Worm (Caenorhabditis elegans) whole organism, L1 larva: ENCODE data around the gene rrc-1.

ENCODE experiments used
- C16A3.4 ChIP-seq: fragments of 150-350 bp; optimal IDR thresholded peaks from 2 replicates; lab custom pipeline; 2014; ENCODE audit warnings: missing biosample characterization, missing genetic modification characterization
- C34B4.2 ChIP-seq: sonication (generic microtip); optimal IDR thresholded peaks from 2 replicates; lab custom pipeline; 2017; ENCODE audit warnings: mild to moderate bottlenecking, missing genetic modification characterization, missing compliant biosample characterization
- F16B12.6 ChIP-seq: fragments of 150-350 bp; optimal IDR thresholded peaks from 2 replicates; lab custom pipeline; 2014; ENCODE audit warnings: missing biosample characterization, missing genetic modification characterization
- blmp-1 ChIP-seq: fragments of 150-350 bp; optimal IDR thresholded peaks from 2 replicates; lab custom pipeline; 2014; ENCODE audit warnings: missing biosample characterization, missing genetic modification characterization
- ceh-63 ChIP-seq: fragments of 200-800 bp; sonication (Bioruptor generic); optimal IDR thresholded peaks from 2 replicates; lab custom pipeline; 2018; ENCODE audit warnings: mild to moderate bottlenecking, missing genetic modification characterization, missing compliant biosample characterization
- ceh-8 ChIP-seq: fragments of 200-800 bp; sonication (Bioruptor generic); optimal IDR thresholded peaks from 2 replicates; lab custom pipeline; 2018; ENCODE audit warnings: mild to moderate bottlenecking, missing genetic modification characterization, moderate library complexity, missing compliant biosample characterization
- ceh-82 ChIP-seq, 3 experiments: fragments of 150-350 bp in 1 of 3; sonication (generic microtip) in 2 of 3; optimal IDR thresholded peaks; 2 replicates each; lab custom pipeline; 2014 to 2017; ENCODE audit warnings: missing biosample characterization in 3 of 3, missing genetic modification characterization in 3 of 3
- ceh-88 ChIP-seq: fragments of 200-800 bp; sonication (Bioruptor generic); IDR thresholded peaks from 2 replicates; pipeline ENCODE4 v1.3.6; 2022; ENCODE audit warnings: missing genetic modification characterization, missing compliant biosample characterization
- ces-1 ChIP-seq: fragments of 150-350 bp; optimal IDR thresholded peaks from 2 replicates; lab custom pipeline; 2014; ENCODE audit warnings: missing biosample characterization, missing genetic modification reagents, missing genetic modification characterization
- dpl-1 ChIP-seq, 3 experiments: fragments of 150-350 bp in 2 of 3; sonication (generic microtip) in 1 of 3; optimal IDR thresholded peaks; 2 replicates each; lab custom pipeline; 2014 to 2017; ENCODE audit warnings: missing biosample characterization in 3 of 3, missing genetic modification characterization in 3 of 3, missing genetic modification reagents in 3 of 3
- dsc-1 ChIP-seq: sonication (generic microtip); optimal IDR thresholded peaks from 2 replicates; lab custom pipeline; 2016; ENCODE audit warnings: mild to moderate bottlenecking, missing genetic modification characterization, missing compliant biosample characterization
- efl-1 ChIP-seq, 4 experiments: fragments of 150-350 bp; optimal IDR thresholded peaks in 3 of 4; peaks in 1 of 4; 1 replicate in 1 of 4; 2 replicates in 3 of 4; lab custom pipeline; 2014; ENCODE audit warnings: missing biosample characterization in 2 of 4, missing genetic modification characterization in 2 of 4, missing genetic modification reagents in 2 of 4
- egl-13 ChIP-seq: sonication (generic microtip); optimal IDR thresholded peaks from 2 replicates; lab custom pipeline; 2016; ENCODE audit warnings: missing genotype, missing genetic modification reagents, missing genetic modification characterization, missing compliant biosample characterization
- elt-2 ChIP-seq: sonication (generic microtip); optimal IDR thresholded peaks from 2 replicates; lab custom pipeline; 2016; ENCODE audit warnings: missing genetic modification characterization, mild to moderate bottlenecking, inconsistent platforms, missing compliant biosample characterization, missing genetic modification reagents
- elt-3 ChIP-seq, 6 experiments: fragments of 150-350 bp in 1 of 6; sonication (generic microtip); optimal IDR thresholded peaks; 2 replicates each; lab custom pipeline; 2017 to 2018; ENCODE audit warnings: missing biosample characterization in 6 of 6, missing genetic modification characterization in 6 of 6, inconsistent platforms in 1 of 6
- fkh-10 ChIP-seq: sonication (generic microtip); optimal IDR thresholded peaks from 2 replicates; lab custom pipeline; 2017; ENCODE audit warnings: missing biosample characterization, missing genetic modification reagents, missing genetic modification characterization
- fos-1 ChIP-seq: fragments of 150-350 bp; optimal IDR thresholded peaks from 2 replicates; lab custom pipeline; 2014; ENCODE audit warnings: missing biosample characterization, missing genetic modification characterization
- grh-1 ChIP-seq: fragments of 200-800 bp; sonication (Bioruptor generic); IDR thresholded peaks from 2 replicates; pipeline ENCODE4 v1.3.6; 2022; ENCODE audit warnings: missing genetic modification reagents, missing genetic modification characterization, missing compliant biosample characterization
- irx-1 ChIP-seq: sonication (generic microtip); optimal IDR thresholded peaks from 2 replicates; lab custom pipeline; 2016; ENCODE audit warnings: missing genetic modification characterization, missing compliant biosample characterization
- isw-1 ChIP-seq: fragments of 200-800 bp; sonication (Bioruptor generic); IDR thresholded peaks from 2 replicates; pipeline ENCODE4 v1.3.6; 2022; ENCODE audit warnings: missing genetic modification characterization, missing compliant biosample characterization
- lin-14 ChIP-seq: fragments of 200-800 bp; sonication (Bioruptor generic); optimal IDR thresholded peaks from 2 replicates; lab custom pipeline; 2018; ENCODE audit warnings: mild to moderate bottlenecking, missing genetic modification characterization, moderate library complexity, missing compliant biosample characterization
- lsy-2 ChIP-seq, 2 experiments: fragments of 150-350 bp; optimal IDR thresholded peaks; 2 replicates each; lab custom pipeline; 2014; ENCODE audit warnings: missing biosample characterization in 2 of 2, missing genetic modification characterization in 2 of 2
- mdl-1 ChIP-seq, 2 experiments: fragments of 150-350 bp; optimal IDR thresholded peaks; 2 replicates each; lab custom pipeline; 2014 to 2017; ENCODE audit warnings: missing biosample characterization in 2 of 2, missing genetic modification characterization in 2 of 2, inconsistent platforms in 1 of 2
- mef-2 ChIP-seq: fragments of 150-350 bp; optimal IDR thresholded peaks from 2 replicates; lab custom pipeline; 2014; ENCODE audit warnings: missing biosample characterization, missing genetic modification characterization
- nhr-11 ChIP-seq: fragments of 150-350 bp; optimal IDR thresholded peaks from 2 replicates; lab custom pipeline; 2014; ENCODE audit warnings: missing biosample characterization, missing genetic modification characterization
- nhr-20 ChIP-seq: sonication (generic microtip); optimal IDR thresholded peaks from 2 replicates; lab custom pipeline; 2016; ENCODE audit warnings: mild to moderate bottlenecking, missing genetic modification characterization, missing compliant biosample characterization
- nhr-237 ChIP-seq: fragments of 150-350 bp; optimal IDR thresholded peaks from 2 replicates; lab custom pipeline; 2014; ENCODE audit warnings: missing biosample characterization, missing genetic modification characterization
- nhr-47 ChIP-seq: sonication (generic microtip); optimal IDR thresholded peaks from 2 replicates; lab custom pipeline; 2016; ENCODE audit warnings: mild to moderate bottlenecking, missing genetic modification characterization, moderate library complexity, missing compliant biosample characterization
- nhr-71 ChIP-seq: sonication (generic microtip); optimal IDR thresholded peaks from 2 replicates; lab custom pipeline; 2016; ENCODE audit warnings: mild to moderate bottlenecking, missing genetic modification characterization, moderate library complexity, missing compliant biosample characterization
- pax-3 ChIP-seq: fragments of 200-800 bp; sonication (Bioruptor generic); optimal IDR thresholded peaks from 2 replicates; lab custom pipeline; 2018; ENCODE audit warnings: mild to moderate bottlenecking, missing genetic modification characterization, moderate library complexity, missing compliant biosample characterization
- skn-1 ChIP-seq: fragments of 150-350 bp; optimal IDR thresholded peaks from 2 replicates; lab custom pipeline; 2014; ENCODE audit warnings: missing biosample characterization, missing genetic modification characterization
- snu-23 ChIP-seq: sonication (generic microtip); optimal IDR thresholded peaks from 2 replicates; lab custom pipeline; 2016; ENCODE audit warnings: missing genetic modification characterization, missing compliant biosample characterization
- sox-4 ChIP-seq: sonication (generic microtip); optimal IDR thresholded peaks from 2 replicates; lab custom pipeline; 2016; ENCODE audit warnings: missing genetic modification characterization, missing compliant biosample characterization
- sptf-1 ChIP-seq: fragments of 150-350 bp; optimal IDR thresholded peaks from 2 replicates; lab custom pipeline; 2014; ENCODE audit warnings: missing biosample characterization, missing genetic modification characterization
- swsn-7 ChIP-seq: sonication (generic microtip); optimal IDR thresholded peaks from 2 replicates; lab custom pipeline; 2016; ENCODE audit warnings: missing genetic modification characterization, missing compliant biosample characterization
- tbx-2 ChIP-seq: sonication (generic microtip); optimal IDR thresholded peaks from 2 replicates; lab custom pipeline; 2016; ENCODE audit warnings: missing genetic modification characterization, missing compliant biosample characterization
- tlp-1 ChIP-seq: fragments of 150-350 bp; optimal IDR thresholded peaks from 2 replicates; lab custom pipeline; 2014; ENCODE audit warnings: missing biosample characterization, missing genetic modification characterization
- unc-30 ChIP-seq: sonication (generic microtip); optimal IDR thresholded peaks from 2 replicates; lab custom pipeline; 2017; ENCODE audit warnings: missing biosample characterization, missing genetic modification characterization
- unc-98 ChIP-seq: fragments of 200-800 bp; sonication (Bioruptor generic); IDR thresholded peaks from 2 replicates; pipeline ENCODE4 v1.3.6; 2022; ENCODE audit warnings: missing genetic modification characterization, missing compliant biosample characterization
- vab-15 ChIP-seq: sonication (generic microtip); optimal IDR thresholded peaks from 2 replicates; lab custom pipeline; 2017; ENCODE audit warnings: missing genotype, mild to moderate bottlenecking, missing genetic modification characterization, missing compliant biosample characterization
- ztf-11 ChIP-seq, 2 experiments: sonication (generic microtip); optimal IDR thresholded peaks; 2 replicates each; lab custom pipeline; 2016 to 2017; ENCODE audit warnings: missing genetic modification characterization in 2 of 2, missing biosample characterization in 1 of 2, missing compliant biosample characterization in 1 of 2
- ztf-4 ChIP-seq: fragments of 150-350 bp; optimal IDR thresholded peaks from 2 replicates; lab custom pipeline; 2014; ENCODE audit warnings: missing biosample characterization, missing genetic modification characterization

The rrc-1 gene

ce11 chrX:9803603-9804002, 27.5 kb downstream of the rrc-1 start:
- peak; percentile 83 for TF ChIP-seq ces-1 (GFP tag; lab: Kevin White, UChicago)
- TF ChIP-seq mef-2: no peak
- no peak for TF ChIP-seq efl-1 (optimal IDR thresholded peaks at IDR 0.05; lab: Kevin White, UChicago)
- peak in 1 of 2 experiments; percentile 46 for TF ChIP-seq efl-1 (GFP tag; optimal IDR thresholded peaks at IDR 0.05 in 1 of 2; lab: Kevin White, UChicago)
- peak; percentile 17 for TF ChIP-seq nhr-47 (tag; lab: Kevin White, UChicago)
- TF ChIP-seq grh-1 (GFP tag; lab: Robert Waterston, UW): no peak
- peak; percentile 81 for TF ChIP-seq lin-14
- TF ChIP-seq nhr-20: no peak
- TF ChIP-seq skn-1 (tag; lab: Kevin White, UChicago): no peak
- TF ChIP-seq sox-4: no peak
- TF ChIP-seq nhr-71 (tag; lab: Kevin White, UChicago): peak; percentile 35
- no peak for TF ChIP-seq tlp-1 (tag; lab: Kevin White, UChicago)
- peak; percentile 88 for TF ChIP-seq fkh-10 (GFP tag; lab: Kevin White, UChicago)
- no peak for TF ChIP-seq fos-1
- no peak for TF ChIP-seq mdl-1 (tag; optimal IDR thresholded peaks at IDR 0.05; lab: Kevin White, UChicago)
- no peak for TF ChIP-seq ceh-82 (tag; optimal IDR thresholded peaks at IDR 0.05; lab: Kevin White, UChicago)
- TF ChIP-seq ceh-88: no peak
- TF ChIP-seq unc-30 (tag; lab: Kevin White, UChicago): no peak
- TF ChIP-seq snu-23 (GFP tag; lab: Kevin White, UChicago): no peak
- TF ChIP-seq tbx-2 (tag; lab: Kevin White, UChicago): peak; percentile 23

- TF ChIP-seq lin-14 (peak; percentile 83), lsy-2 (tag; optimal IDR thresholded peaks at IDR 0.05; lab: Kevin White, UChicago) (peak in 1 of 2 experiments; percentile 12), ceh-82 (tag; optimal IDR thresholded peaks at IDR 0.05; lab: Kevin White, UChicago) (peak in 1 of 3 experiments; percentile 27), fkh-10 (GFP tag; lab: Kevin White, UChicago) (peak; percentile 49), blmp-1 (no peak), nhr-71 (tag; lab: Kevin White, UChicago) (peak; percentile 18), egl-13 (peak; percentile 0), dsc-1 (tag; lab: Kevin White, UChicago) (no peak)
- TF ChIP-seq, all 84 proteins: peak for 6
Observed at ce11 chrX:9798530-9798929, 32.6 kb downstream of the rrc-1 start, which contains the start of gene F36G3.3. Gene F36G3.3, plus strand, starts transcription at chrX:9798835.

- no peak for TF ChIP-seq blmp-1
- TF ChIP-seq F16B12.6 (tag; lab: Kevin White, UChicago): no peak
- TF ChIP-seq tbx-2 (tag; lab: Kevin White, UChicago): no peak
- TF ChIP-seq ceh-88: no peak
- no peak for TF ChIP-seq nhr-237 (tag; lab: Kevin White, UChicago)
- TF ChIP-seq elt-3 (tag; optimal IDR thresholded peaks at IDR 0.05; lab: Kevin White, UChicago): no peak
- TF ChIP-seq irx-1: no peak
- TF ChIP-seq elt-2 (tag; lab: Kevin White, UChicago): no peak
- TF ChIP-seq isw-1 (GFP tag; lab: Robert Waterston, UW): no peak
- TF ChIP-seq swsn-7 (tag; lab: Kevin White, UChicago): no peak
- no peak for TF ChIP-seq unc-98 (GFP tag; lab: Robert Waterston, UW)
- no peak for TF ChIP-seq C16A3.4 (tag; lab: Kevin White, UChicago)
- TF ChIP-seq sptf-1 (tag; lab: Kevin White, UChicago): no peak
- no peak for TF ChIP-seq ztf-4
- no peak for TF ChIP-seq ztf-11 (tag; optimal IDR thresholded peaks at IDR 0.05; lab: Kevin White, UChicago)
- no peak for TF ChIP-seq pax-3
- no peak for TF ChIP-seq fos-1
- TF ChIP-seq ces-1 (GFP tag; lab: Kevin White, UChicago): no peak
- TF ChIP-seq snu-23 (GFP tag; lab: Kevin White, UChicago): no peak
- TF ChIP-seq, all 84 proteins: peak for 0
Observed at ce11 chrX:9796063-9796462, 35.0 kb downstream of the rrc-1 start.

- TF ChIP-seq ceh-63 (GFP tag; lab: Kevin White, UChicago) (no peak), elt-2 (tag; lab: Kevin White, UChicago) (peak; percentile 24), dpl-1 (GFP tag; optimal IDR thresholded peaks at IDR 0.05; lab: Kevin White, UChicago) (no peak), sptf-1 (tag; lab: Kevin White, UChicago) (no peak), vab-15 (tag; lab: Kevin White, UChicago) (no peak), C34B4.2 (tag; lab: Kevin White, UChicago) (no peak), lsy-2 (tag; optimal IDR thresholded peaks at IDR 0.05; lab: Kevin White, UChicago) (no peak), nhr-11 (tag; lab: Kevin White, UChicago) (no peak), ceh-8 (GFP tag; lab: Kevin White, UChicago) (no peak)
Observed at ce11 chrX:9795579-9795978, 35.5 kb downstream of the rrc-1 start.
